Worm (Caenorhabditis elegans): Measurements from ENCODE around the gene clec-42.

DNA sequence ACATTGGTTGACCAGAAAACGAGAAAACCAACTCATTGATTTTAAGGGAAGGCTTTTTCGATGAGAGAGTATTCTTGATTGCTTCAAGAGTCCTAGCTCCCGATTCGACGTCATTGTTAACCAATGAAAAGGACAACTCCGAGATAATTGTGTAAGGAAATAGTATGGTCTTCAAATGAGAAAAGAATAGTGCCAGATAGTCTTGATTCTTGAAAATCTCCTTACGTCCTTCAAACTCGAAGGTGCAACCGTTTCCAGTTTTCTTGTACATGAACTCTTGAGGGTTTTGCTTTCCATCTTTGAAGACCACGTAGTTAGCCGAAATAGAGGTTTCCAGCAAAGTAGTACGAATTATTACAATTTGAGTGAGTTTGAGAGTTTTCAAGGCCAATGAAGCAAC lies 52.0 kb downstream of the clec-42 start:
- TF ChIP-seq elt-3 (tag; optimal IDR thresholded peaks at IDR 0.05) = no peak
- no peak for TF ChIP-seq ceh-83 (GFP tag; optimal IDR thresholded peaks at IDR 0.05)
- TF ChIP-seq unc-62 (GFP tag; optimal IDR thresholded peaks at IDR 0.05) = no peak
- TF ChIP-seq mls-2 (tag; optimal IDR thresholded peaks at IDR 0.05) = no peak

All from whole organism, mixed stage, embryonic.